Fruit fly (Drosophila melanogaster): ENCODE data around the gene CG32532.
A peak's percentile ranks its signal among the peaks of the same experiment; 100 is the strongest.

CG32532 gene

DNA sequence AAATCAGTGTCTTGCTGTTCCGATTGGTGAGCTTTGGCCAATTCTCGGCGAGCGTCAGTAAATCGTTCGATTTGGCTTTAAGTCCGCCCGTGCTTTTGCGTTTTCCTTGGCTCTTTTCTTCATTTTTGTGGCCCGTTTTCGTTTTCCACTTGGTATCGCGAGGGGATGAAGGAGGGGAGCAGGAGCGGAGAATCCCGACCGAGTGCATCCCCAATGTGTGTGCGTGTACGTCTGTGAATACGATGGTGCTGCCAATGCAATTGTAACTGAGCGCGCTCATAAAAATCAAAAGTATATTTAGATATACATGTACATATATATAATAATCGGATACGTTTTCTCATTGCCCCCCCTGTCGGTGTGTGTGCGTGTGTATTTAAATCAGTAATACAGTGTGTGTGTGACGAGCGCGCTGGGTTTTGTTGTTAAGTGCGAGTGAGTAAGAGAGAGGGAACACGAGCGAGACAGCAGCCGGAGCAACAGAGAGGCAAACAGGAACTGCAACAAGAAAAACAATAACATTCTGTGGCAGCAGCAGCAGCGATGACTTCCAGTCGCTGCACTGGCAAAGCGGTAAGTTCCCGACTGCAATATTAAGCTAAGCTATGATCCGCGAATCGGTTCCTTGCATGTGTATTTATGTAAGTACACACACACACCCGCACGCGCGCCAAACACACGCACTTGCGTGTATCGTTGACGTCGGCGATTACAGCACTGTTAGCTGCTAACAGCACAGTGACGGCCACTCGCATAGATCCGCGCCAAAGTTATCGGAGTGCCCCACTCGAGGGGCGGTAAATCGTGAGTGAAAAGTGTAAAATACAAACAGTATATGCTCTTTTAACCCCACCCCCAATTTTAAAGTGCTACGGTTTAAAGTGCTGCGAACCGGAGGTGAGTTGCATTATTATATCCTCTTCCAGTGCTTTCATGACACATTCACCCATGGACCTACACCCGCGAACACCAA, 51.4 kb downstream of the CG32532 start (continued):
- TF ChIP-seq CG18011 (GFP tag; optimal IDR thresholded peaks at IDR 0.05) (peak; percentile 25), h (optimal IDR thresholded peaks at IDR 0.05) (no peak), toy (GFP tag; IDR thresholded peaks at IDR 0.05) (no peak), CG33213 (GFP tag; optimal IDR thresholded peaks at IDR 0.05) (no peak)

dm6 chrX:19494830-19495610, 52.3 kb downstream of the CG32532 start, which contains the start of the genes ksh, CG14200 and Pfrx:
Gene ksh (minus strand): TSS chrX:19494992.
Gene CG14200 (plus strand): TSS chrX:19495505.
Gene Pfrx (plus strand): TSS chrX:19495505.
- no peak for TF ChIP-seq Doc2 (GFP tag; IDR thresholded peaks at IDR 0.05)
- TF ChIP-seq CG13123 (GFP tag; optimal IDR thresholded peaks at IDR 0.05): no peak
- no peak for TF ChIP-seq psq (GFP tag; optimal IDR thresholded peaks at IDR 0.05)
- no peak for TF ChIP-seq CG7928 (GFP tag; optimal IDR thresholded peaks at IDR 0.05)
- TF ChIP-seq wdn (GFP tag; IDR thresholded peaks at IDR 0.05): no peak
- TF ChIP-seq D19B (GFP tag; optimal IDR thresholded peaks at IDR 0.05): no peak
- TF ChIP-seq emc (GFP tag; optimal IDR thresholded peaks at IDR 0.05): no peak
- no peak for TF ChIP-seq p53 (GFP tag; optimal IDR thresholded peaks at IDR 0.05)
- TF ChIP-seq CG2678 (tag; optimal IDR thresholded peaks at IDR 0.05): no peak
- no peak for TF ChIP-seq CG4328 (GFP tag; optimal IDR thresholded peaks at IDR 0.05)
- TF ChIP-seq al (GFP tag; IDR thresholded peaks at IDR 0.05): peak; percentile 20; the same call in 1 of the 2 replicates
- TF ChIP-seq CG8089 (GFP tag; optimal IDR thresholded peaks at IDR 0.05): no peak
- no peak for TF ChIP-seq CG13775 (GFP tag; optimal IDR thresholded peaks at IDR 0.05)
- TF ChIP-seq sisA (GFP tag; IDR thresholded peaks at IDR 0.05): peak; percentile 26; the same call in 1 of the 2 replicates
- no peak for TF ChIP-seq CG31441 (GFP tag; IDR thresholded peaks at IDR 0.05)
- TF ChIP-seq Lpt (GFP tag; optimal IDR thresholded peaks at IDR 0.05): no peak
- no peak for TF ChIP-seq ems (GFP tag; optimal IDR thresholded peaks at IDR 0.05)
- TF ChIP-seq kah (GFP tag; optimal IDR thresholded peaks at IDR 0.05): no peak
- no peak for TF ChIP-seq CG33557 (GFP tag; optimal IDR thresholded peaks at IDR 0.05)
- no peak for TF ChIP-seq Hmx (GFP tag; optimal IDR thresholded peaks at IDR 0.05)
- no peak for TF ChIP-seq tgo (GFP tag; IDR thresholded peaks at IDR 0.05)
- TF ChIP-seq croc (GFP tag; conservative IDR thresholded peaks at IDR 0.05): no peak
- no peak for TF ChIP-seq so (GFP tag; IDR thresholded peaks at IDR 0.05)
- TF ChIP-seq stc (GFP tag; IDR thresholded peaks at IDR 0.05): no peak
- peak; percentile 48 for TF ChIP-seq CG2120 (GFP tag; optimal IDR thresholded peaks at IDR 0.05)
- no peak for TF ChIP-seq zen (tag; optimal IDR thresholded peaks at IDR 0.05)
- no peak for TF ChIP-seq Spps (tag; optimal IDR thresholded peaks at IDR 0.05)
- no peak for TF ChIP-seq run (tag; optimal IDR thresholded peaks at IDR 0.05)
- TF ChIP-seq CG8281 (tag; optimal IDR thresholded peaks at IDR 0.05): no peak
- no peak for TF ChIP-seq jigr1 (GFP tag; IDR thresholded peaks at IDR 0.05)
- no peak for TF ChIP-seq Nf-YA (GFP tag; IDR thresholded peaks at IDR 0.05)
- peak; percentile 10 for TF ChIP-seq lilli (GFP tag; optimal IDR thresholded peaks at IDR 0.05)
- TF ChIP-seq Dref (GFP tag; IDR thresholded peaks at IDR 0.05): peak; percentile 93
- TF ChIP-seq hkb (optimal IDR thresholded peaks at IDR 0.05): no peak
- TF ChIP-seq hkb (GFP tag; IDR thresholded peaks at IDR 0.05): no peak
- no peak for TF ChIP-seq CG5245 (GFP tag; optimal IDR thresholded peaks at IDR 0.05)
- no peak for TF ChIP-seq CG2202 (tag; optimal IDR thresholded peaks at IDR 0.05)
- peak; percentile 86 for TF ChIP-seq nerfin-2 (GFP tag; IDR thresholded peaks at IDR 0.05; ENCODE audit: partially characterized antibody)
- no peak for TF ChIP-seq CG12219 (GFP tag; optimal IDR thresholded peaks at IDR 0.05)
- TF ChIP-seq gem (tag; optimal IDR thresholded peaks at IDR 0.05): no peak
- TF ChIP-seq pnt (GFP tag; optimal IDR thresholded peaks at IDR 0.05): no peak
- TF ChIP-seq CG2889 (GFP tag; IDR thresholded peaks at IDR 0.05): no peak
- no peak for TF ChIP-seq Kr (GFP tag; optimal IDR thresholded peaks at IDR 0.05)
- no peak for TF ChIP-seq crol (GFP tag; IDR thresholded peaks at IDR 0.05)

Measured in whole organism, embryonic.